Worm (Caenorhabditis elegans) whole organism, L1 larva: Measurements from ENCODE around the gene Y51H7BR.8.
A peak's percentile ranks its signal among the peaks of the same experiment; 100 is the strongest.

Experiments used
- C16A3.4 ChIP-seq: fragments of 150-350 bp; optimal IDR thresholded peaks from 2 replicates; lab custom pipeline; 2014; ENCODE audit warnings: missing biosample characterization, missing genetic modification characterization
- F16B12.6 ChIP-seq: fragments of 150-350 bp; optimal IDR thresholded peaks from 2 replicates; lab custom pipeline; 2014; ENCODE audit warnings: missing biosample characterization, missing genetic modification characterization
- alr-1 ChIP-seq: fragments of 200-800 bp; sonication (Bioruptor generic); optimal IDR thresholded peaks from 2 replicates; lab custom pipeline; 2018; ENCODE audit warnings: borderline replicate concordance, mild to moderate bottlenecking, missing genetic modification characterization, missing compliant biosample characterization
- ama-1 ChIP-seq: fragments of 150-350 bp; optimal IDR thresholded peaks from 2 replicates; lab custom pipeline; 2014
- blmp-1 ChIP-seq: fragments of 150-350 bp; optimal IDR thresholded peaks from 2 replicates; lab custom pipeline; 2014; ENCODE audit warnings: missing biosample characterization, missing genetic modification characterization
- ceh-63 ChIP-seq: fragments of 200-800 bp; sonication (Bioruptor generic); optimal IDR thresholded peaks from 2 replicates; lab custom pipeline; 2018; ENCODE audit warnings: mild to moderate bottlenecking, missing genetic modification characterization, missing compliant biosample characterization
- ceh-8 ChIP-seq: fragments of 200-800 bp; sonication (Bioruptor generic); optimal IDR thresholded peaks from 2 replicates; lab custom pipeline; 2018; ENCODE audit warnings: mild to moderate bottlenecking, missing genetic modification characterization, moderate library complexity, missing compliant biosample characterization
- ceh-82 ChIP-seq, 3 experiments: fragments of 150-350 bp in 1 of 3; sonication (generic microtip) in 2 of 3; optimal IDR thresholded peaks; 2 replicates each; lab custom pipeline; 2014 to 2017; ENCODE audit warnings: missing biosample characterization in 3 of 3, missing genetic modification characterization in 3 of 3
- ceh-88 ChIP-seq: fragments of 200-800 bp; sonication (Bioruptor generic); IDR thresholded peaks from 2 replicates; pipeline ENCODE4 v1.3.6; 2022; ENCODE audit warnings: missing genetic modification characterization, missing compliant biosample characterization
- ceh-90 ChIP-seq: sonication (generic microtip); optimal IDR thresholded peaks from 2 replicates; lab custom pipeline; 2016; ENCODE audit warnings: missing genetic modification characterization, missing compliant biosample characterization
- dpl-1 ChIP-seq, 3 experiments: fragments of 150-350 bp in 2 of 3; sonication (generic microtip) in 1 of 3; optimal IDR thresholded peaks; 2 replicates each; lab custom pipeline; 2014 to 2017; ENCODE audit warnings: missing biosample characterization in 3 of 3, missing genetic modification characterization in 3 of 3, missing genetic modification reagents in 3 of 3
- dsc-1 ChIP-seq: sonication (generic microtip); optimal IDR thresholded peaks from 2 replicates; lab custom pipeline; 2016; ENCODE audit warnings: mild to moderate bottlenecking, missing genetic modification characterization, missing compliant biosample characterization
- efl-1 ChIP-seq, 4 experiments: fragments of 150-350 bp; optimal IDR thresholded peaks in 3 of 4; peaks in 1 of 4; 1 replicate in 1 of 4; 2 replicates in 3 of 4; lab custom pipeline; 2014; ENCODE audit warnings: missing biosample characterization in 2 of 4, missing genetic modification characterization in 2 of 4, missing genetic modification reagents in 2 of 4
- efl-3 ChIP-seq: fragments of 200-800 bp; sonication (Bioruptor generic); optimal IDR thresholded peaks from 2 replicates; lab custom pipeline; 2018; ENCODE audit warnings: mild to moderate bottlenecking, missing genetic modification characterization, missing compliant biosample characterization
- egl-13 ChIP-seq: sonication (generic microtip); optimal IDR thresholded peaks from 2 replicates; lab custom pipeline; 2016; ENCODE audit warnings: missing genotype, missing genetic modification reagents, missing genetic modification characterization, missing compliant biosample characterization
- ets-5 ChIP-seq: fragments of 200-800 bp; sonication (Bioruptor generic); IDR thresholded peaks from 2 replicates; pipeline ENCODE4 v1.3.6; 2022; ENCODE audit warnings: missing genetic modification characterization, missing compliant biosample characterization
- fkh-8 ChIP-seq: sonication (generic microtip); optimal IDR thresholded peaks from 2 replicates; lab custom pipeline; 2016; ENCODE audit warnings: mild to moderate bottlenecking, missing genetic modification characterization, missing compliant biosample characterization
- fos-1 ChIP-seq: fragments of 150-350 bp; optimal IDR thresholded peaks from 2 replicates; lab custom pipeline; 2014; ENCODE audit warnings: missing biosample characterization, missing genetic modification characterization
- irx-1 ChIP-seq: sonication (generic microtip); optimal IDR thresholded peaks from 2 replicates; lab custom pipeline; 2016; ENCODE audit warnings: missing genetic modification characterization, missing compliant biosample characterization
- isw-1 ChIP-seq: fragments of 200-800 bp; sonication (Bioruptor generic); IDR thresholded peaks from 2 replicates; pipeline ENCODE4 v1.3.6; 2022; ENCODE audit warnings: missing genetic modification characterization, missing compliant biosample characterization
- lin-14 ChIP-seq: fragments of 200-800 bp; sonication (Bioruptor generic); optimal IDR thresholded peaks from 2 replicates; lab custom pipeline; 2018; ENCODE audit warnings: mild to moderate bottlenecking, missing genetic modification characterization, moderate library complexity, missing compliant biosample characterization
- lin-35 ChIP-seq, 2 experiments: fragments of 150-350 bp; optimal IDR thresholded peaks; 2 replicates each; lab custom pipeline; 2014; ENCODE audit warnings: missing biosample characterization in 2 of 2, missing genetic modification characterization in 2 of 2, missing genetic modification reagents in 2 of 2
- lin-39 ChIP-seq: fragments of 150-350 bp; optimal IDR thresholded peaks from 2 replicates; lab custom pipeline; 2014; ENCODE audit warnings: missing biosample characterization, missing genetic modification reagents, missing genetic modification characterization
- lsy-2 ChIP-seq, 2 experiments: fragments of 150-350 bp; optimal IDR thresholded peaks; 2 replicates each; lab custom pipeline; 2014; ENCODE audit warnings: missing biosample characterization in 2 of 2, missing genetic modification characterization in 2 of 2
- mdl-1 ChIP-seq, 2 experiments: fragments of 150-350 bp; optimal IDR thresholded peaks; 2 replicates each; lab custom pipeline; 2014 to 2017; ENCODE audit warnings: missing biosample characterization in 2 of 2, missing genetic modification characterization in 2 of 2, inconsistent platforms in 1 of 2
- mep-1 ChIP-seq: fragments of 150-350 bp; optimal IDR thresholded peaks from 2 replicates; lab custom pipeline; 2014; ENCODE audit warnings: missing biosample characterization, missing genetic modification characterization
- nhr-19 ChIP-seq: fragments of 200-800 bp; sonication (Bioruptor generic); conservative IDR thresholded peaks from 2 replicates; pipeline ENCODE4 v1.3.6; 2022; ENCODE audit warnings: missing genetic modification characterization, missing compliant biosample characterization
- nhr-20 ChIP-seq: sonication (generic microtip); optimal IDR thresholded peaks from 2 replicates; lab custom pipeline; 2016; ENCODE audit warnings: mild to moderate bottlenecking, missing genetic modification characterization, missing compliant biosample characterization
- nhr-47 ChIP-seq: sonication (generic microtip); optimal IDR thresholded peaks from 2 replicates; lab custom pipeline; 2016; ENCODE audit warnings: mild to moderate bottlenecking, missing genetic modification characterization, moderate library complexity, missing compliant biosample characterization
- nhr-71 ChIP-seq: sonication (generic microtip); optimal IDR thresholded peaks from 2 replicates; lab custom pipeline; 2016; ENCODE audit warnings: mild to moderate bottlenecking, missing genetic modification characterization, moderate library complexity, missing compliant biosample characterization
- nhr-77 ChIP-seq: fragments of 150-350 bp; optimal IDR thresholded peaks from 2 replicates; lab custom pipeline; 2014; ENCODE audit warnings: missing biosample characterization, missing genetic modification characterization
- nhr-85 ChIP-seq: sonication (generic microtip); peaks from one replicate; lab custom pipeline; 2016; ENCODE audit warnings: missing genetic modification characterization, inconsistent platforms, missing compliant biosample characterization
- nhr-90 ChIP-seq: sonication (generic microtip); optimal IDR thresholded peaks from 2 replicates; lab custom pipeline; 2016; ENCODE audit warnings: mild to moderate bottlenecking, missing genetic modification characterization, missing compliant biosample characterization; ENCODE audit not compliant: poor library complexity
- pqm-1 ChIP-seq: sonication (generic microtip); optimal IDR thresholded peaks from 3 replicates; lab custom pipeline; 2017; ENCODE audit warnings: missing biosample characterization, missing genetic modification characterization
- rnt-1 ChIP-seq: sonication (generic microtip); optimal IDR thresholded peaks from 2 replicates; lab custom pipeline; 2016; ENCODE audit warnings: mild to moderate bottlenecking, missing genetic modification characterization, moderate library complexity, missing compliant biosample characterization
- snu-23 ChIP-seq: sonication (generic microtip); optimal IDR thresholded peaks from 2 replicates; lab custom pipeline; 2016; ENCODE audit warnings: missing genetic modification characterization, missing compliant biosample characterization
- sptf-1 ChIP-seq: fragments of 150-350 bp; optimal IDR thresholded peaks from 2 replicates; lab custom pipeline; 2014; ENCODE audit warnings: missing biosample characterization, missing genetic modification characterization
- tlp-1 ChIP-seq: fragments of 150-350 bp; optimal IDR thresholded peaks from 2 replicates; lab custom pipeline; 2014; ENCODE audit warnings: missing biosample characterization, missing genetic modification characterization
- unc-130 ChIP-seq: fragments of 150-350 bp; optimal IDR thresholded peaks from 2 replicates; lab custom pipeline; 2017; ENCODE audit warnings: missing biosample characterization, missing genetic modification characterization, inconsistent platforms
- unc-98 ChIP-seq: fragments of 200-800 bp; sonication (Bioruptor generic); IDR thresholded peaks from 2 replicates; pipeline ENCODE4 v1.3.6; 2022; ENCODE audit warnings: missing genetic modification characterization, missing compliant biosample characterization
- zip-4 ChIP-seq: fragments of 200-800 bp; sonication (Bioruptor generic); optimal IDR thresholded peaks from 2 replicates; lab custom pipeline; 2018; ENCODE audit warnings: mild to moderate bottlenecking, missing genetic modification characterization, moderate library complexity, missing compliant biosample characterization
- ztf-11 ChIP-seq, 2 experiments: sonication (generic microtip); optimal IDR thresholded peaks; 2 replicates each; lab custom pipeline; 2016 to 2017; ENCODE audit warnings: missing genetic modification characterization in 2 of 2, missing biosample characterization in 1 of 2, missing compliant biosample characterization in 1 of 2
- ztf-4 ChIP-seq: fragments of 150-350 bp; optimal IDR thresholded peaks from 2 replicates; lab custom pipeline; 2014; ENCODE audit warnings: missing biosample characterization, missing genetic modification characterization

The Y51H7BR.8 gene

ce11 chrII:1500286-1500840 is 18.7 kb upstream of the Y51H7BR.8 start, which contains the start of gene emc-1:
Gene emc-1 (minus strand): TSS chrII:1500330.
- TF ChIP-seq nhr-47 (tag; lab: Kevin White, UChicago), result no peak
- TF ChIP-seq dpl-1 (GFP tag; optimal IDR thresholded peaks at IDR 0.05; lab: Kevin White, UChicago), result peak in 1 of 3 experiments; percentile 14
- TF ChIP-seq fos-1, result no peak
- TF ChIP-seq rnt-1 (tag; lab: Kevin White, UChicago), result peak; percentile 37
- no peak for TF ChIP-seq nhr-20 (tag; lab: Kevin White, UChicago)
- peak in 1 of 2 experiments; percentile 7 for TF ChIP-seq lsy-2 (tag; optimal IDR thresholded peaks at IDR 0.05; lab: Kevin White, UChicago)
- peak; percentile 8 for TF ChIP-seq nhr-90
- no peak for TF ChIP-seq nhr-19
- TF ChIP-seq irx-1 (tag; lab: Kevin White, UChicago), result peak; percentile 45
- TF ChIP-seq fkh-8 (tag; lab: Kevin White, UChicago), result peak; percentile 2
- no peak for TF ChIP-seq efl-1 (optimal IDR thresholded peaks at IDR 0.05; lab: Kevin White, UChicago)
- peak in 1 of 2 experiments; percentile 14 for TF ChIP-seq efl-1 (GFP tag; optimal IDR thresholded peaks at IDR 0.05 in 1 of 2; lab: Kevin White, UChicago)
- peak; percentile 76 for TF ChIP-seq ceh-90
- TF ChIP-seq lin-14 (GFP tag; lab: Kevin White, UChicago), result peak; percentile 32
- TF ChIP-seq unc-130, result no peak
- peak; percentile 63 for TF ChIP-seq nhr-85 (tag; lab: Kevin White, UChicago)
- peak; percentile 16 for TF ChIP-seq mep-1

ce11 chrII:1500959-1501358 is 18.1 kb upstream of the Y51H7BR.8 start:
- TF ChIP-seq ceh-63 (GFP tag; lab: Kevin White, UChicago) (no peak), zip-4 (no peak), blmp-1 (tag; lab: Kevin White, UChicago) (peak; percentile 11)

- no peak for TF ChIP-seq ztf-11 (tag; optimal IDR thresholded peaks at IDR 0.05; lab: Kevin White, UChicago)
- no peak for TF ChIP-seq ceh-8
- no peak for TF ChIP-seq nhr-90
- TF ChIP-seq ama-1 (lab: Kevin White, UChicago), result no peak
- TF ChIP-seq blmp-1 (tag; lab: Kevin White, UChicago), result no peak
- TF ChIP-seq efl-3 (GFP tag; lab: Kevin White, UChicago), result no peak
- TF ChIP-seq pqm-1 (tag; lab: Kevin White, UChicago), result no peak
- peak in 1 of 3 experiments; percentile 32 for TF ChIP-seq ceh-82 (tag; optimal IDR thresholded peaks at IDR 0.05; lab: Kevin White, UChicago)
- peak; percentile 81 for TF ChIP-seq nhr-71 (tag; lab: Kevin White, UChicago)
- no peak for TF ChIP-seq ceh-88
- no peak for TF ChIP-seq nhr-85 (tag; lab: Kevin White, UChicago)
- TF ChIP-seq nhr-77 (tag; lab: Kevin White, UChicago), result no peak
- TF ChIP-seq nhr-20 (tag; lab: Kevin White, UChicago), result peak; percentile 40
- TF ChIP-seq rnt-1 (tag; lab: Kevin White, UChicago), result peak; percentile 90
- TF ChIP-seq ets-5, result no peak
- TF ChIP-seq fos-1, result no peak
- TF ChIP-seq fkh-8 (tag; lab: Kevin White, UChicago), result peak; percentile 50
- TF ChIP-seq dpl-1 (GFP tag; optimal IDR thresholded peaks at IDR 0.05; lab: Kevin White, UChicago), result peak in 2 of 3 experiments; percentile 1 to 25
- TF ChIP-seq unc-130, result peak; percentile 7
- peak; percentile 55 for TF ChIP-seq egl-13
- TF ChIP-seq tlp-1 (tag; lab: Kevin White, UChicago), result no peak
- TF ChIP-seq snu-23 (GFP tag; lab: Kevin White, UChicago), result peak; percentile 58
- TF ChIP-seq lin-35 (GFP tag; optimal IDR thresholded peaks at IDR 0.05; lab: Kevin White, UChicago), result peak in 1 of 2 experiments; percentile 8
- TF ChIP-seq lsy-2 (tag; optimal IDR thresholded peaks at IDR 0.05; lab: Kevin White, UChicago), result peak; percentile 44 to 46
- no peak for TF ChIP-seq ceh-90
- TF ChIP-seq mdl-1 (tag; optimal IDR thresholded peaks at IDR 0.05; lab: Kevin White, UChicago), result peak in 1 of 2 experiments; percentile 61
- peak; percentile 31 to 33 for TF ChIP-seq efl-1 (optimal IDR thresholded peaks at IDR 0.05; lab: Kevin White, UChicago)
- peak in 1 of 2 experiments; percentile 27 for TF ChIP-seq efl-1 (GFP tag; optimal IDR thresholded peaks at IDR 0.05 in 1 of 2; lab: Kevin White, UChicago)
- no peak for TF ChIP-seq isw-1 (GFP tag; lab: Robert Waterston, UW)
- TF ChIP-seq sptf-1 (tag; lab: Kevin White, UChicago), result no peak
- peak; percentile 17 for TF ChIP-seq C16A3.4
- TF ChIP-seq dsc-1 (tag; lab: Kevin White, UChicago), result peak; percentile 23
- TF ChIP-seq unc-98, result 0 out of 2 replicates have a peak, but pooled peaks have one; percentile 28
- TF ChIP-seq irx-1 (tag; lab: Kevin White, UChicago), result no peak
- peak; percentile 52 for TF ChIP-seq ztf-4 (tag; lab: Kevin White, UChicago)
- TF ChIP-seq ceh-63 (GFP tag; lab: Kevin White, UChicago), result no peak
- peak; percentile 54 for TF ChIP-seq lin-39 (tag; lab: Kevin White, UChicago)
- peak; percentile 95 for TF ChIP-seq lin-14 (GFP tag; lab: Kevin White, UChicago)
- TF ChIP-seq F16B12.6 (tag; lab: Kevin White, UChicago), result no peak
- TF ChIP-seq alr-1 (tag; lab: Kevin White, UChicago), result no peak
- TF ChIP-seq mep-1, result peak; percentile 15
Observed at ce11 chrII:1501614-1502355, 17.2 kb upstream of the Y51H7BR.8 start.
